Fruit fly (Drosophila melanogaster): ENCODE results near the gene ppan.

The ppan gene

dm6 chr3R:21161620-21162029, 45.6 kb downstream of the ppan start (continued):
- TF ChIP-seq GATAe (GFP tag; conservative IDR thresholded peaks at IDR 0.05) (peak; percentile 28; the same call in 1 of the 2 replicates), gce (GFP tag; IDR thresholded peaks at IDR 0.05) (peak; percentile 46; the same call in 1 of the 3 replicates), dpn (GFP tag; optimal IDR thresholded peaks at IDR 0.05) (peak in 1 of 2 experiments; percentile 42), CG12299 (tag; optimal IDR thresholded peaks at IDR 0.05) (no peak), CG3726 (GFP tag; IDR thresholded peaks at IDR 0.05) (no peak), eyg (GFP tag; optimal IDR thresholded peaks at IDR 0.05) (no peak), CG10366 (GFP tag; IDR thresholded peaks at IDR 0.05) (0 out of 2 replicates have a peak, but pooled peaks have one; percentile 41), Lpt (GFP tag; optimal IDR thresholded peaks at IDR 0.05) (no peak), CG17912 (GFP tag; optimal IDR thresholded peaks at IDR 0.05) (no peak), Optix (GFP tag; IDR thresholded peaks at IDR 0.05) (0 out of 3 replicates have a peak, but pooled peaks have one; percentile 14), crc (GFP tag; optimal IDR thresholded peaks at IDR 0.05) (no peak), Sox102F (GFP tag; optimal IDR thresholded peaks at IDR 0.05) (peak; percentile 40), CG32767 (GFP tag; IDR thresholded peaks at IDR 0.05) (no peak; the same call in 1 of the 2 replicates), Atf6 (GFP tag; IDR thresholded peaks at IDR 0.05) (peak; percentile 56), CG17186 (GFP tag; optimal IDR thresholded peaks at IDR 0.05) (no peak), vvl (GFP tag; IDR thresholded peaks at IDR 0.05) (no peak), yki (optimal IDR thresholded peaks at IDR 0.05) (no peak), mam (GFP tag; optimal IDR thresholded peaks at IDR 0.05) (peak; percentile 29), ftz-f1 (GFP tag; optimal IDR thresholded peaks at IDR 0.05) (no peak), bcd (GFP tag; optimal IDR thresholded peaks at IDR 0.05) (peak; percentile 15), Max (GFP tag; optimal IDR thresholded peaks at IDR 0.05) (no peak), CG6175 (GFP tag; IDR thresholded peaks at IDR 0.05) (0 out of 3 replicates have a peak, but pooled peaks have one; percentile 41), Vsx1 (GFP tag; optimal IDR thresholded peaks at IDR 0.05) (no peak), CG1792 (GFP tag; optimal IDR thresholded peaks at IDR 0.05) (peak; percentile 25), Drgx (GFP tag; IDR thresholded peaks at IDR 0.05) (no peak), CG1602 (GFP tag; optimal IDR thresholded peaks at IDR 0.05) (no peak), ara (GFP tag; IDR thresholded peaks at IDR 0.05) (no peak), en (GFP tag; optimal IDR thresholded peaks at IDR 0.05) (no peak), Hr78 (GFP tag; optimal IDR thresholded peaks at IDR 0.05) (no peak), CG2875 (GFP tag; optimal IDR thresholded peaks at IDR 0.05) (no peak), CG3847 (GFP tag; IDR thresholded peaks at IDR 0.05) (peak; percentile 43), CG8944 (GFP tag; optimal IDR thresholded peaks at IDR 0.05) (peak; percentile 2), zf30C (GFP tag; optimal IDR thresholded peaks at IDR 0.05) (no peak), CG13424 (tag; optimal IDR thresholded peaks at IDR 0.05) (peak; percentile 16), CG3995 (GFP tag; optimal IDR thresholded peaks at IDR 0.05) (no peak), CHES-1-like (GFP tag; optimal IDR thresholded peaks at IDR 0.05) (peak; percentile 45), NfI (GFP tag; optimal IDR thresholded peaks at IDR 0.05) (peak; percentile 33), crol (GFP tag; IDR thresholded peaks at IDR 0.05) (no peak), Awh (GFP tag; IDR thresholded peaks at IDR 0.05) (no peak), CG7357 (GFP tag; IDR thresholded peaks at IDR 0.05) (no peak), fd102C (GFP tag; optimal IDR thresholded peaks at IDR 0.05) (no peak), CG9817 (tag; optimal IDR thresholded peaks at IDR 0.05) (peak; percentile 30), CG10979 (tag; optimal IDR thresholded peaks at IDR 0.05) (no peak), ranshi (GFP tag; IDR thresholded peaks at IDR 0.05) (no peak), Dek (tag; optimal IDR thresholded peaks at IDR 0.05) (peak; percentile 33), Chrac-16 (GFP tag; optimal IDR thresholded peaks at IDR 0.05) (no peak), CG13894 (tag; optimal IDR thresholded peaks at IDR 0.05) (no peak), CG6791 (GFP tag; IDR thresholded peaks at IDR 0.05; ENCODE audit: partially characterized antibody) (no peak), MESR4 (GFP tag; optimal IDR thresholded peaks at IDR 0.05) (no peak), wdn (GFP tag; IDR thresholded peaks at IDR 0.05) (0 out of 2 replicates have a peak, but pooled peaks have one; percentile 20), cato (GFP tag; optimal IDR thresholded peaks at IDR 0.05; ENCODE audit: borderline replicate concordance) (no peak), CG18619 (GFP tag; optimal IDR thresholded peaks at IDR 0.05) (peak; percentile 53)
